Worm (Caenorhabditis elegans) whole organism, mixed stage, embryonic: ENCODE measurements around the gene snr-5.

Source experiments
- bed-3 ChIP-seq: fragments of 200-800 bp; sonication (Bioruptor generic); optimal IDR thresholded peaks from 3 replicates; lab custom pipeline; 2018; ENCODE audit warnings: mild to moderate bottlenecking, missing genetic modification characterization, moderate library complexity, missing compliant biosample characterization
- blmp-1 ChIP-seq: fragments of 150-350 bp; optimal IDR thresholded peaks from 2 replicates; lab custom pipeline; 2014; ENCODE audit warnings: missing biosample characterization, missing genetic modification characterization
- ceh-39 ChIP-seq: fragments of 150-350 bp; optimal IDR thresholded peaks from 2 replicates; lab custom pipeline; 2014; ENCODE audit warnings: missing biosample characterization, missing genetic modification characterization
- ceh-43 ChIP-seq: fragments of 200-800 bp; sonication (Bioruptor generic); optimal IDR thresholded peaks from 2 replicates; lab custom pipeline; 2018; ENCODE audit warnings: mild to moderate bottlenecking, missing genetic modification characterization, moderate library complexity, missing compliant biosample characterization
- cnd-1 ChIP-seq: fragments of 200-800 bp; sonication (Bioruptor generic); optimal IDR thresholded peaks from 2 replicates; lab custom pipeline; 2018; ENCODE audit warnings: mild to moderate bottlenecking, missing genetic modification characterization, missing compliant biosample characterization
- drap-1 ChIP-seq: fragments of 200-800 bp; sonication (Bioruptor generic); optimal IDR thresholded peaks from 3 replicates; lab custom pipeline; 2018; ENCODE audit warnings: mild to moderate bottlenecking, missing genetic modification characterization, missing compliant biosample characterization
- elt-1 ChIP-seq: sonication (generic microtip); optimal IDR thresholded peaks from 2 replicates; lab custom pipeline; 2017; ENCODE audit warnings: missing genetic modification characterization, mild to moderate bottlenecking, missing compliant biosample characterization, antibody characterized with exemption, moderate library complexity, borderline replicate concordance; ENCODE audit not compliant: insufficient read depth
- elt-3 ChIP-seq: fragments of 150-350 bp; optimal IDR thresholded peaks from 2 replicates; lab custom pipeline; 2014; ENCODE audit warnings: missing biosample characterization, missing genetic modification characterization
- flh-1 ChIP-seq: fragments of 200-800 bp; sonication (Bioruptor generic); optimal IDR thresholded peaks from 2 replicates; lab custom pipeline; 2018; ENCODE audit warnings: mild to moderate bottlenecking, missing genetic modification characterization, moderate library complexity, missing compliant biosample characterization
- ham-2 ChIP-seq: fragments of 200-800 bp; sonication (Bioruptor generic); optimal IDR thresholded peaks from 2 replicates; lab custom pipeline; 2018; ENCODE audit warnings: mild to moderate bottlenecking, missing genetic modification characterization, missing compliant biosample characterization
- hlh-1 ChIP-seq: fragments of 150-350 bp; optimal IDR thresholded peaks from 2 replicates; lab custom pipeline; 2014; ENCODE audit warnings: missing biosample characterization, missing genetic modification reagents, missing genetic modification characterization
- lin-13 ChIP-seq: fragments of 150-350 bp; optimal IDR thresholded peaks from 2 replicates; lab custom pipeline; 2014; ENCODE audit warnings: missing biosample characterization, missing genetic modification characterization
- lin-32 ChIP-seq: fragments of 200-800 bp; sonication (Bioruptor generic); optimal IDR thresholded peaks from 2 replicates; lab custom pipeline; 2018; ENCODE audit warnings: mild to moderate bottlenecking, missing genetic modification characterization, missing compliant biosample characterization
- lsy-2 ChIP-seq: fragments of 150-350 bp; optimal IDR thresholded peaks from 2 replicates; lab custom pipeline; 2014; ENCODE audit warnings: missing biosample characterization, missing genetic modification characterization
- mab-5 ChIP-seq: fragments of 150-350 bp; optimal IDR thresholded peaks from 2 replicates; lab custom pipeline; 2014; ENCODE audit warnings: missing biosample characterization, missing genetic modification characterization
- mep-1 ChIP-seq: fragments of 150-350 bp; optimal IDR thresholded peaks from 2 replicates; lab custom pipeline; 2017; ENCODE audit warnings: missing biosample characterization, missing genetic modification reagents, missing genetic modification characterization, inconsistent platforms
- mls-2 ChIP-seq: sonication (generic microtip); optimal IDR thresholded peaks from 2 replicates; lab custom pipeline; 2016; ENCODE audit warnings: mild to moderate bottlenecking, missing genetic modification characterization, moderate library complexity, missing compliant biosample characterization
- nhr-12 ChIP-seq: fragments of 150-350 bp; optimal IDR thresholded peaks from 2 replicates; lab custom pipeline; 2014; ENCODE audit warnings: missing biosample characterization, missing genetic modification characterization
- nhr-2 ChIP-seq: fragments of 150-350 bp; optimal IDR thresholded peaks from 2 replicates; lab custom pipeline; 2014; ENCODE audit warnings: missing biosample characterization, missing genetic modification characterization
- nhr-28 ChIP-seq: fragments of 150-350 bp; optimal IDR thresholded peaks from 2 replicates; lab custom pipeline; 2014; ENCODE audit warnings: missing biosample characterization, missing genetic modification characterization
- nhr-76 ChIP-seq: sonication (generic microtip); optimal IDR thresholded peaks from 2 replicates; lab custom pipeline; 2017; ENCODE audit warnings: missing biosample characterization, missing genetic modification characterization
- snpc-4 ChIP-seq: fragments of 150-350 bp; optimal IDR thresholded peaks from 2 replicates; lab custom pipeline; 2014; ENCODE audit warnings: missing biosample characterization, missing genetic modification characterization
- sptf-1 ChIP-seq: sonication (generic microtip); optimal IDR thresholded peaks from 2 replicates; lab custom pipeline; 2017; ENCODE audit warnings: mild to moderate bottlenecking, missing genetic modification characterization, moderate library complexity, missing compliant biosample characterization
- tbx-8 ChIP-seq: fragments of 200-800 bp; sonication (Bioruptor generic); optimal IDR thresholded peaks from 2 replicates; lab custom pipeline; 2018; ENCODE audit warnings: mild to moderate bottlenecking, missing genetic modification characterization, moderate library complexity, missing compliant biosample characterization
- unc-120 ChIP-seq: sonication (generic microtip); optimal IDR thresholded peaks from 2 replicates; lab custom pipeline; 2017; ENCODE audit warnings: missing genetic modification characterization, missing compliant biosample characterization; ENCODE audit not compliant: poor library complexity, severe bottlenecking
- unc-39 ChIP-seq: fragments of 150-350 bp; optimal IDR thresholded peaks from 2 replicates; lab custom pipeline; 2014; ENCODE audit warnings: missing biosample characterization, missing genetic modification characterization
- unc-62 ChIP-seq: fragments of 150-350 bp; optimal IDR thresholded peaks from 2 replicates; lab custom pipeline; 2014; ENCODE audit warnings: missing biosample characterization, missing genetic modification reagents, missing genetic modification characterization

The snr-5 gene

DNA sequence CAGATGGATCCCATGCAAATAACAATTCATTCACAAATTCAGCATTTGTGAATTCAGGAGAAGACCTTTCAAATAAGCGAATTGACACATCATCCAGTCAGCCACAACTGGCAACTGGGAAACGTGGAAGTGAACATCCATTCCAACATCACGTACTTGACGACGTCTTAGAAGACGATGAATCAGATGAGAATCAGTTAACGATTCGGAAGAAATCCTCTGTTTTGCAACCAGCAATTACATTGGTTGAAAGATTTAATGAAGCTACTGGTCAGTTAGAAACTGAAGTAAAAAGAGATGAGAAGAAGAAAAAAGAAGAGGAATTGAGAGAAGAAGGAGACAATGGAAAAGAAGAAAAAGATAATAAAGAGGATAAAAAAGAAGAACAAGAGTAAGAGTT lies 41.6 kb downstream of the snr-5 start:
- no peak for TF ChIP-seq sptf-1 (tag; lab: Kevin White, UChicago)
- no peak for TF ChIP-seq ceh-43 (GFP tag; lab: Kevin White, UChicago)
- TF ChIP-seq unc-39: no peak
- TF ChIP-seq mab-5 (tag; lab: Kevin White, UChicago): no peak
- TF ChIP-seq unc-62: no peak
- TF ChIP-seq mls-2: no peak
- no peak for TF ChIP-seq snpc-4 (tag; lab: Kevin White, UChicago)
- TF ChIP-seq lsy-2 (tag; lab: Kevin White, UChicago): no peak
- TF ChIP-seq elt-3 (tag; lab: Kevin White, UChicago): no peak
- TF ChIP-seq tbx-8 (GFP tag; lab: Kevin White, UChicago): no peak
- TF ChIP-seq blmp-1 (tag; lab: Kevin White, UChicago): no peak
- no peak for TF ChIP-seq mep-1 (tag; lab: Kevin White, UChicago)
- TF ChIP-seq lin-13: no peak
- TF ChIP-seq flh-1 (GFP tag; lab: Kevin White, UChicago): no peak
- no peak for TF ChIP-seq drap-1 (GFP tag; lab: Kevin White, UChicago)
- TF ChIP-seq nhr-12 (tag; lab: Kevin White, UChicago): no peak
- TF ChIP-seq nhr-28: no peak
- no peak for TF ChIP-seq elt-1 (tag; lab: Kevin White, UChicago)
- TF ChIP-seq lin-32 (GFP tag; lab: Kevin White, UChicago): no peak

DNA sequence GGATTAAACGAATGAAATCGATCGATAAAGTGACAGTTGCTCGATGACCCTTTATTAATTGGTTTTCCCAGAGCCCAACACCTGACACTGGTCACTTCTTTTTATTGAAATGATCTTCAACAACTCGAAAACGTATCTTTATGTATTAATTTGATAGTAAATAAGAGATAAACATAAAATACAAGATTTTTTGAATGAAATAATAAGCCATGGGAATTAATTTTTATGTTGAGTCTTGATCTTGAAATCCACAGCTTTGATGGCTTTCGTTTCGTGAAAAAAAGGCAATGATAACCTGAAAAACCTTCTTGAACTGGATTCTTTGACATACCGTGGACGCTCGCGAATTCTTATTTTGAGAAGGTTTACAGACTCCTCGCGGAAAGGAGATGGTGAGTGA lies 45.6 kb downstream of the snr-5 start, which contains the start of gene pcp-5:
TSS of gene pcp-5 (minus strand) at position 101 of the 400 bp plus-strand sequence.
- peak; percentile 45 for TF ChIP-seq ceh-39 (tag; lab: Kevin White, UChicago)
- TF ChIP-seq elt-3 (tag; lab: Kevin White, UChicago): no peak
- peak; percentile 28 for TF ChIP-seq unc-62
- TF ChIP-seq unc-120: no peak
- TF ChIP-seq hlh-1 (tag; lab: Kevin White, UChicago): peak; percentile 83
- TF ChIP-seq, all 35 proteins: peak for 3

DNA sequence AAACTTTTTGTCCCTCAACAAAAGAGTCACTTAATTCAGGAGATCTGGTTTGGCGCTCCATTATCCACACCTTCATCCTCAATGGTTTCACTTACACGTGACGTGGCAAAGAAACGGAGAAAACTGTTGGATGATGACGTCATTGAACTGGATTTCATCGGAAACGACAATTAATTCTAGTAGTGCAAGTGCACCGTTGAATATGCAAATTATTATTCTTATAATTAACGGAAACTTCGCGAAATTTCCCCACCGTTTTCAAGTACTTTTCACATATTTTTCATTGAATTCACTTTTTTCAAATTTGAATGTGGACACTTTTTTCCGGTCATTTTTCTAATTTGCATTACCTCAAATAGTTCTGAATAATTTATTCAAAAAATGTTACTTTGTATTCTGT lies 47.4 kb downstream of the snr-5 start, which contains the start of gene ZK688.1:
TSS of gene ZK688.1 (plus strand) at position 301 of the 400 bp plus-strand sequence.
- no peak for TF ChIP-seq drap-1 (GFP tag; lab: Kevin White, UChicago)
- TF ChIP-seq ham-2 (GFP tag; lab: Kevin White, UChicago): no peak
- TF ChIP-seq tbx-8 (GFP tag; lab: Kevin White, UChicago): no peak
- no peak for TF ChIP-seq mab-5 (tag; lab: Kevin White, UChicago)
- no peak for TF ChIP-seq cnd-1 (tag; lab: Kevin White, UChicago)
- TF ChIP-seq nhr-76 (tag; lab: Kevin White, UChicago): no peak
- TF ChIP-seq, all 35 proteins: peak for 0

- TF ChIP-seq elt-1 (tag; lab: Kevin White, UChicago): no peak
- no peak for TF ChIP-seq cnd-1 (tag; lab: Kevin White, UChicago)
- TF ChIP-seq mep-1 (tag; lab: Kevin White, UChicago): no peak
- no peak for TF ChIP-seq hlh-1 (tag; lab: Kevin White, UChicago)
- no peak for TF ChIP-seq blmp-1 (tag; lab: Kevin White, UChicago)
- TF ChIP-seq tbx-8 (GFP tag; lab: Kevin White, UChicago): no peak
- TF ChIP-seq mab-5 (tag; lab: Kevin White, UChicago): no peak
- TF ChIP-seq lin-13: no peak
- TF ChIP-seq unc-62: peak; percentile 12
- peak; percentile 61 for TF ChIP-seq ceh-39 (tag; lab: Kevin White, UChicago)
- peak; percentile 51 for TF ChIP-seq nhr-2
- TF ChIP-seq unc-39: no peak
- no peak for TF ChIP-seq bed-3
These were observed 49.8 kb downstream of the snr-5 start, which contains the start of gene ZK688.7 for ce11 chrIII:7911621-7912020. TSS of gene ZK688.7 (minus strand) at chrIII:7911634.
